Worm (Caenorhabditis elegans): Measurements from ENCODE around the gene acr-25.

The acr-25 gene

ce11 chrIV:6442016-6442618 lies 22.0 kb upstream of the acr-25 start (continued):
- peak; percentile 27; the same call in 1 of the 2 replicates for TF ChIP-seq lin-38 (GFP tag; IDR thresholded peaks at IDR 0.05)
- no peak for TF ChIP-seq nhr-10 (tag; optimal IDR thresholded peaks at IDR 0.05)
- no peak for TF ChIP-seq skn-1 (tag; optimal IDR thresholded peaks at IDR 0.05)
- no peak for TF ChIP-seq pqm-1 (tag; optimal IDR thresholded peaks at IDR 0.05)
- TF ChIP-seq ztf-11 (tag; optimal IDR thresholded peaks at IDR 0.05), result no peak
- no peak for TF ChIP-seq lin-39 (tag; optimal IDR thresholded peaks at IDR 0.05)
- TF ChIP-seq F49E8.2 (tag; optimal IDR thresholded peaks at IDR 0.05; ENCODE audit: borderline replicate concordance), result no peak
- no peak for TF ChIP-seq lin-15B (tag; optimal IDR thresholded peaks at IDR 0.05)
- 0 out of 2 replicates have a peak, but pooled peaks have one; percentile 12 for TF ChIP-seq hmg-1.1 (GFP tag; IDR thresholded peaks at IDR 0.05)
- no peak for TF ChIP-seq Y48G9A.11 (GFP tag; IDR thresholded peaks at IDR 0.05)
- TF ChIP-seq unc-39 (tag; optimal IDR thresholded peaks at IDR 0.05), result no peak
- no peak for TF ChIP-seq nhr-76 (tag; optimal IDR thresholded peaks at IDR 0.05)
- no peak for TF ChIP-seq fkh-10 (GFP tag; optimal IDR thresholded peaks at IDR 0.05)
- no peak for TF ChIP-seq D1046.2 (GFP tag; IDR thresholded peaks at IDR 0.05)
- TF ChIP-seq unc-62 (GFP tag; optimal IDR thresholded peaks at IDR 0.05 in 1 of 2), result peak in 1 of 2 experiments; percentile 40
- no peak for TF ChIP-seq unc-62 (tag; optimal IDR thresholded peaks at IDR 0.05)
- no peak for TF ChIP-seq mxl-2 (GFP tag; conservative IDR thresholded peaks at IDR 0.05)
- no peak for TF ChIP-seq zip-11 (GFP tag; IDR thresholded peaks at IDR 0.05)
- TF ChIP-seq nhr-102 (tag; optimal IDR thresholded peaks at IDR 0.05), result peak; percentile 27
- TF ChIP-seq lin-13 (GFP tag; optimal IDR thresholded peaks at IDR 0.05), result no peak
- TF ChIP-seq rbr-2 (tag; optimal IDR thresholded peaks at IDR 0.05), result no peak
- peak; percentile 58 for TF ChIP-seq nhr-48 (tag; optimal IDR thresholded peaks at IDR 0.05)
- TF ChIP-seq ceh-62 (tag; optimal IDR thresholded peaks at IDR 0.05), result no peak
- peak; percentile 19 for TF ChIP-seq aha-1 (tag)
- TF ChIP-seq dmd-8 (GFP tag; IDR thresholded peaks at IDR 0.05), result no peak
- no peak for TF ChIP-seq spr-1 (tag; optimal IDR thresholded peaks at IDR 0.05)
- TF ChIP-seq F37D6.2 (tag; optimal IDR thresholded peaks at IDR 0.05), result no peak
- no peak for TF ChIP-seq daf-12 (tag; optimal IDR thresholded peaks at IDR 0.05)
- no peak for TF ChIP-seq T26A8.4 (GFP tag; IDR thresholded peaks at IDR 0.05)
- TF ChIP-seq ceh-82 (tag; optimal IDR thresholded peaks at IDR 0.05), result no peak
- no peak for TF ChIP-seq hif-1 (tag; optimal IDR thresholded peaks at IDR 0.05)
- no peak for TF ChIP-seq daf-8 (GFP tag; IDR thresholded peaks at IDR 0.05)
- no peak for TF ChIP-seq tra-1 (GFP tag; IDR thresholded peaks at IDR 0.05)
- TF ChIP-seq lim-7 (GFP tag; IDR thresholded peaks at IDR 0.05), result no peak
- no peak for TF ChIP-seq R02D3.7 (tag; optimal IDR thresholded peaks at IDR 0.05)
- no peak for TF ChIP-seq pha-4 (GFP tag; IDR thresholded peaks at IDR 0.05)
- TF ChIP-seq pha-4 (tag; optimal IDR thresholded peaks at IDR 0.05), result no peak
- TF ChIP-seq madf-9 (GFP tag; conservative IDR thresholded peaks at IDR 0.05), result no peak
- TF ChIP-seq madf-5 (GFP tag; IDR thresholded peaks at IDR 0.05), result no peak
- TF ChIP-seq nhr-28 (tag; optimal IDR thresholded peaks at IDR 0.05), result peak; percentile 48
- TF ChIP-seq set-16 (GFP tag; IDR thresholded peaks at IDR 0.05), result no peak
- TF ChIP-seq sdz-12 (GFP tag; optimal IDR thresholded peaks at IDR 0.05), result no peak

DNA sequence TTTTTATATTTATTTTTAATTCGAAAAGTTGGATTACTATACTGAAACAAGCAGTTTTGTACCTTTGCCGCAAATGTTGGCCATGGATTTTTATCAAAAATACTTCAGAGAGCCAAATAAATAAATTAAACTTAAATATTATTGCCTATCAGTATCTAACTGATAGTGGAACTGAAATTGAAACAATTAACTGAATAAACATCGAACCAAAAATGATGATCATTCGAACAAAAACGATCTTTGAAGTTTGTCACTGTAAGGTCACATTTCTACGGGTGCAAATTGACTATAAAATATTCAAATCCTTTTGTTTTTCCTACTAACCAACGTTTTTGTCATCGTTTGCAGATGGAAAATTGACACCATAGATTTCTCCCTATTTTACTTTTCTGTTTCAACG lies 21.1 kb upstream of the acr-25 start:
- peak; percentile 23 for TF ChIP-seq dve-1 (tag; optimal IDR thresholded peaks at IDR 0.05; ENCODE audit: insufficient read depth)
- TF ChIP-seq dmd-6 (GFP tag; IDR thresholded peaks at IDR 0.05), result no peak
- TF ChIP-seq daf-16 (GFP tag; optimal IDR thresholded peaks at IDR 0.05), result no peak
- peak; percentile 79 for TF ChIP-seq daf-16 (tag; optimal IDR thresholded peaks at IDR 0.05)
- peak; percentile 6 for TF ChIP-seq aha-1 (tag)
- TF ChIP-seq daf-12 (tag; optimal IDR thresholded peaks at IDR 0.05), result no peak
- TF ChIP-seq mxl-3 (GFP tag; optimal IDR thresholded peaks at IDR 0.05), result no peak
